Fruit fly (Drosophila melanogaster) whole organism, embryonic: ENCODE measurements around the gene CG10508.

Source experiments
- CG10267 ChIP-seq: fragments of 200-800 bp; sonication (Bioruptor generic); optimal IDR thresholded peaks from 2 replicates; lab custom pipeline; 2018; ENCODE audit warnings: missing biosample characterization, mild to moderate bottlenecking, missing genetic modification characterization, moderate library complexity
- CG10274 ChIP-seq: fragments of 200-800 bp; sonication (Bioruptor generic); optimal IDR thresholded peaks from 3 replicates; lab custom pipeline; 2017; ENCODE audit warnings: missing biosample characterization, mild to moderate bottlenecking, missing genetic modification characterization
- CG11085 ChIP-seq: fragments of 200-800 bp; sonication (Bioruptor generic); IDR thresholded peaks from 2 replicates; pipeline ENCODE4 v1.3.6; 2022; ENCODE audit warnings: missing biosample characterization, missing genetic modification characterization
- CG11504 ChIP-seq: fragments of 200-800 bp; sonication (Bioruptor generic); optimal IDR thresholded peaks from 3 replicates; lab custom pipeline; 2019; ENCODE audit warnings: missing biosample characterization, mild to moderate bottlenecking, missing genetic modification characterization, moderate library complexity
- CG12769 ChIP-seq: fragments of 200-800 bp; sonication (Bioruptor generic); optimal IDR thresholded peaks from 2 replicates; lab custom pipeline; 2019; ENCODE audit warnings: missing biosample characterization, mild to moderate bottlenecking, missing genetic modification characterization, moderate library complexity
- CG13424 ChIP-seq: fragments of 200-800 bp; sonication (Bioruptor generic); optimal IDR thresholded peaks from 2 replicates; lab custom pipeline; 2019; ENCODE audit warnings: missing biosample characterization, mild to moderate bottlenecking, missing genetic modification characterization, moderate library complexity
- CG13624 ChIP-seq: fragments of 200-800 bp; sonication (Bioruptor generic); optimal IDR thresholded peaks from 2 replicates; lab custom pipeline; 2016; ENCODE audit warnings: missing biosample characterization, missing genetic modification characterization
- CG15011 ChIP-seq: fragments of 200-800 bp; sonication (Bioruptor generic); optimal IDR thresholded peaks from 3 replicates; lab custom pipeline; 2018; ENCODE audit warnings: missing biosample characterization, mild to moderate bottlenecking, missing genetic modification characterization
- CG16779 ChIP-seq: fragments of 200-800 bp; sonication (Bioruptor generic); IDR thresholded peaks from 2 replicates; pipeline ENCODE4 v1.3.6; 2022; ENCODE audit warnings: missing biosample characterization, missing genetic modification characterization
- CG16813 ChIP-seq: fragments of 200-800 bp; sonication (Bioruptor generic); IDR thresholded peaks from 3 replicates; pipeline ENCODE4 v1.3.6; 2022; ENCODE audit warnings: missing biosample characterization, missing genetic modification characterization; ENCODE audit not compliant: partially characterized antibody
- CG16863 ChIP-seq: fragments of 200-800 bp; sonication (Bioruptor generic); optimal IDR thresholded peaks from 3 replicates; lab custom pipeline; 2016; ENCODE audit warnings: missing biosample characterization, missing genetic modification characterization
- CG17186 ChIP-seq: fragments of 200-800 bp; sonication (Bioruptor generic); optimal IDR thresholded peaks from 3 replicates; lab custom pipeline; 2017; ENCODE audit warnings: missing biosample characterization, missing genetic modification reagents, missing genetic modification characterization
- CG17568 ChIP-seq: fragments of 200-800 bp; sonication (Bioruptor generic); optimal IDR thresholded peaks from 2 replicates; lab custom pipeline; 2018; ENCODE audit warnings: missing biosample characterization, mild to moderate bottlenecking, missing genetic modification characterization, moderate library complexity
- CG2120 ChIP-seq: fragments of 200-800 bp; sonication (Bioruptor generic); optimal IDR thresholded peaks from 3 replicates; lab custom pipeline; 2016; ENCODE audit warnings: missing biosample characterization, missing genetic modification characterization
- CG30020 ChIP-seq: fragments of 200-800 bp; optimal IDR thresholded peaks from 2 replicates; lab custom pipeline; 2019; ENCODE audit warnings: missing biosample characterization, mild to moderate bottlenecking, missing genetic modification characterization, moderate library complexity
- CG3065 ChIP-seq: fragments of 200-800 bp; sonication (Bioruptor generic); optimal IDR thresholded peaks from 2 replicates; lab custom pipeline; 2016; ENCODE audit warnings: missing biosample characterization, missing genetic modification characterization
- CG34422 ChIP-seq: fragments of 200-800 bp; sonication (Bioruptor generic); IDR thresholded peaks from 3 replicates; pipeline ENCODE4 v1.3.6; 2022; ENCODE audit warnings: missing biosample characterization, missing genetic modification characterization
- CG6175 ChIP-seq: fragments of 200-800 bp; sonication (Bioruptor generic); IDR thresholded peaks from 3 replicates; pipeline ENCODE4 v1.3.6; 2022; ENCODE audit warnings: missing biosample characterization, missing genetic modification characterization
- CG6683 ChIP-seq: fragments of 200-800 bp; sonication (Bioruptor generic); optimal IDR thresholded peaks from 2 replicates; lab custom pipeline; 2017; ENCODE audit warnings: missing biosample characterization, mild to moderate bottlenecking, missing genetic modification characterization, missing genetic modification reagents
- CG7372 ChIP-seq: fragments of 200-800 bp; sonication (Bioruptor generic); IDR thresholded peaks from 2 replicates; pipeline ENCODE4 v1.3.6; 2022; ENCODE audit warnings: missing biosample characterization, missing genetic modification characterization
- CG8290 ChIP-seq, 3 experiments: fragments of 200-800 bp; sonication (Bioruptor generic); optimal IDR thresholded peaks; 2 replicates each; lab custom pipeline; 2016 to 2019; ENCODE audit warnings: missing biosample characterization in 3 of 3, missing genetic modification characterization in 3 of 3, mild to moderate bottlenecking in 2 of 3, moderate library complexity in 1 of 3
- CG9817 ChIP-seq: fragments of 200-800 bp; sonication (Bioruptor generic); optimal IDR thresholded peaks from 2 replicates; lab custom pipeline; 2018; ENCODE audit warnings: missing biosample characterization, mild to moderate bottlenecking, missing genetic modification characterization, moderate library complexity
- CrebB ChIP-seq: fragments of 200-800 bp; sonication (Bioruptor generic); optimal IDR thresholded peaks from 3 replicates; lab custom pipeline; 2018; ENCODE audit warnings: missing biosample characterization, mild to moderate bottlenecking, missing genetic modification characterization
- Drgx ChIP-seq: fragments of 200-800 bp; sonication (Bioruptor generic); IDR thresholded peaks from 2 replicates; pipeline ENCODE4 v1.3.6; 2022; ENCODE audit warnings: missing biosample characterization, missing genetic modification characterization
- Ets97D ChIP-seq: fragments of 200-800 bp; sonication (Bioruptor generic); optimal IDR thresholded peaks from 3 replicates; lab custom pipeline; 2016; ENCODE audit warnings: missing biosample characterization, missing genetic modification characterization
- Fer1 ChIP-seq: fragments of 200-800 bp; sonication (Bioruptor generic); optimal IDR thresholded peaks from 2 replicates; lab custom pipeline; 2017; ENCODE audit warnings: missing biosample characterization, mild to moderate bottlenecking, missing genetic modification characterization
- Fer2 ChIP-seq: fragments of 200-800 bp; sonication (Bioruptor generic); optimal IDR thresholded peaks from 2 replicates; lab custom pipeline; 2018; ENCODE audit warnings: missing biosample characterization, mild to moderate bottlenecking, missing genetic modification characterization, moderate library complexity
- Fer3 ChIP-seq: fragments of 200-800 bp; sonication (Bioruptor generic); optimal IDR thresholded peaks from 2 replicates; lab custom pipeline; 2018; ENCODE audit warnings: missing biosample characterization, mild to moderate bottlenecking, missing genetic modification characterization, moderate library complexity
- HLHmδ ChIP-seq: fragments of 200-800 bp; sonication (Bioruptor generic); optimal IDR thresholded peaks from 2 replicates; lab custom pipeline; 2018; ENCODE audit warnings: missing biosample characterization, mild to moderate bottlenecking, missing genetic modification characterization, moderate library complexity
- Hmr ChIP-seq: fragments of 200-800 bp; sonication (Bioruptor generic); optimal IDR thresholded peaks from 3 replicates; lab custom pipeline; 2017; ENCODE audit warnings: mild to moderate bottlenecking, missing biosample characterization, missing genetic modification reagents, missing genetic modification characterization
- Hr39 ChIP-seq: fragments of >200 bp; optimal IDR thresholded peaks from 2 replicates; lab custom pipeline; 2017
- NC2β ChIP-seq: fragments of 200-800 bp; sonication (Bioruptor generic); optimal IDR thresholded peaks from 2 replicates; lab custom pipeline; 2016; ENCODE audit warnings: missing biosample characterization, missing genetic modification characterization
- Neu2 ChIP-seq: fragments of 200-800 bp; sonication (Bioruptor generic); optimal IDR thresholded peaks from 3 replicates; lab custom pipeline; 2016; ENCODE audit warnings: missing biosample characterization, missing genetic modification characterization, borderline replicate concordance
- Opbp ChIP-seq: fragments of 200-800 bp; sonication (Bioruptor generic); IDR thresholded peaks from 3 replicates; pipeline ENCODE4 v1.3.6; 2022; ENCODE audit warnings: missing biosample characterization, missing genetic modification characterization; ENCODE audit not compliant: partially characterized antibody
- Sry-δ ChIP-seq: fragments of 200-800 bp; sonication (Bioruptor generic); optimal IDR thresholded peaks from 2 replicates; lab custom pipeline; 2016; ENCODE audit warnings: missing biosample characterization, missing genetic modification characterization
- abd-A ChIP-seq: fragments of 200-800 bp; sonication (Bioruptor generic); optimal IDR thresholded peaks from 3 replicates; lab custom pipeline; 2019; ENCODE audit warnings: missing biosample characterization, mild to moderate bottlenecking, missing genetic modification characterization, moderate library complexity
- al ChIP-seq: fragments of 200-800 bp; sonication (Bioruptor generic); IDR thresholded peaks from 2 replicates; pipeline ENCODE4 v1.3.6; 2022; ENCODE audit warnings: missing biosample characterization, missing genetic modification characterization
- ems ChIP-seq: fragments of 200-800 bp; sonication (Bioruptor generic); optimal IDR thresholded peaks from 3 replicates; lab custom pipeline; 2016; ENCODE audit warnings: missing biosample characterization, missing genetic modification characterization
- gfzf ChIP-seq: fragments of 200-800 bp; sonication (Bioruptor generic); optimal IDR thresholded peaks from 2 replicates; lab custom pipeline; 2016; ENCODE audit warnings: missing biosample characterization, mild to moderate bottlenecking, missing genetic modification characterization, moderate library complexity
- hbn ChIP-seq: fragments of 200-800 bp; sonication (Bioruptor generic); IDR thresholded peaks from 2 replicates; pipeline ENCODE4 v1.3.6; 2022; ENCODE audit warnings: missing biosample characterization, missing genetic modification characterization; ENCODE audit not compliant: partially characterized antibody
- lab ChIP-seq: fragments of 200-800 bp; sonication (Bioruptor generic); optimal IDR thresholded peaks from 3 replicates; lab custom pipeline; 2017; ENCODE audit warnings: missing biosample characterization, missing genetic modification characterization, mild to moderate bottlenecking, moderate library complexity, missing genetic modification reagents
- lilli ChIP-seq: fragments of 200-800 bp; sonication (Bioruptor generic); optimal IDR thresholded peaks from 3 replicates; lab custom pipeline; 2016; ENCODE audit warnings: missing biosample characterization, missing genetic modification characterization
- nau ChIP-seq: fragments of 200-800 bp; sonication (Bioruptor generic); optimal IDR thresholded peaks from 3 replicates; lab custom pipeline; 2017; ENCODE audit warnings: missing biosample characterization, mild to moderate bottlenecking, missing genetic modification characterization, missing genetic modification reagents
- nerfin-2 ChIP-seq: fragments of 200-800 bp; sonication (Bioruptor generic); IDR thresholded peaks from 2 replicates; pipeline ENCODE4 v1.3.6; 2022; ENCODE audit warnings: missing biosample characterization, missing genetic modification characterization; ENCODE audit not compliant: partially characterized antibody
- salm ChIP-seq: fragments of 200-800 bp; sonication (Bioruptor generic); optimal IDR thresholded peaks from 2 replicates; lab custom pipeline; 2018; ENCODE audit warnings: missing biosample characterization, mild to moderate bottlenecking, missing genetic modification characterization
- sens ChIP-seq: fragments of 200-800 bp; sonication (Bioruptor generic); peaks from one replicate; lab custom pipeline; 2016; ENCODE audit warnings: missing biosample characterization, missing genetic modification characterization
- tna ChIP-seq: fragments of 200-800 bp; sonication (Bioruptor generic); IDR thresholded peaks from 2 replicates; pipeline ENCODE4 v1.3.6; 2022; ENCODE audit warnings: missing biosample characterization, missing genetic modification characterization; ENCODE audit not compliant: partially characterized antibody
- toy ChIP-seq: fragments of 200-800 bp; sonication (Bioruptor generic); IDR thresholded peaks from 2 replicates; pipeline ENCODE4 v1.3.6; 2022; ENCODE audit warnings: missing biosample characterization, missing genetic modification characterization
- unpg ChIP-seq: fragments of 200-800 bp; sonication (Bioruptor generic); optimal IDR thresholded peaks from 3 replicates; lab custom pipeline; 2018; ENCODE audit warnings: missing biosample characterization, mild to moderate bottlenecking, missing genetic modification characterization, moderate library complexity
- wek ChIP-seq: fragments of 200-800 bp; sonication (Bioruptor generic); optimal IDR thresholded peaks from 3 replicates; lab custom pipeline; 2018; ENCODE audit warnings: missing biosample characterization, mild to moderate bottlenecking, missing genetic modification characterization, moderate library complexity

The CG10508 gene

dm6 chr3L:21241447-21241983, 31.5 kb downstream of the CG10508 start (continued):
- TF ChIP-seq unpg (GFP tag; lab: Kevin White, UChicago) (peak; percentile 9), Drgx (GFP tag; lab: Robert Waterston, UW) (no peak), Hmr (GFP tag; lab: Kevin White, UChicago) (peak; percentile 13), hbn (GFP tag; lab: Robert Waterston, UW) (no peak), toy (GFP tag; lab: Robert Waterston, UW) (no peak), CG9817 (tag; lab: Kevin White, UChicago) (peak; percentile 4), CG34422 (GFP tag; lab: Robert Waterston, UW) (no peak), abd-A (tag; lab: Kevin White, UChicago) (no peak), CG30020 (tag; lab: Kevin White, UChicago) (no peak), CG16779 (no peak), CG12769 (tag; lab: Kevin White, UChicago) (peak; percentile 47), HLHmδ (GFP tag; lab: Kevin White, UChicago) (no peak), Hr39 (lab: Kevin White, UChicago) (no peak), CG2120 (GFP tag; lab: Kevin White, UChicago) (peak; percentile 20), sens (no peak), CG10274 (peak; percentile 20), CG3065 (GFP tag; lab: Kevin White, UChicago) (no peak), CG11085 (GFP tag; lab: Robert Waterston, UW) (no peak), CG6683 (GFP tag; lab: Kevin White, UChicago) (no peak), CrebB (tag; lab: Kevin White, UChicago) (no peak), nau (GFP tag; lab: Kevin White, UChicago) (no peak), CG17186 (GFP tag; lab: Kevin White, UChicago) (no peak), Fer1 (peak; percentile 25), Fer3 (tag; lab: Kevin White, UChicago) (peak; percentile 4), Neu2 (GFP tag; lab: Kevin White, UChicago) (no peak), gfzf (GFP tag; lab: Kevin White, UChicago) (no peak), CG16863 (GFP tag; lab: Kevin White, UChicago) (no peak), CG13424 (tag; lab: Kevin White, UChicago) (peak; percentile 29), lilli (GFP tag; lab: Kevin White, UChicago) (peak; percentile 11), CG11504 (tag; lab: Kevin White, UChicago) (peak; percentile 19), al (GFP tag; lab: Robert Waterston, UW) (peak; percentile 37; the same call in 1 of the 2 replicates), NC2β (no peak), CG8290 (GFP tag; optimal IDR thresholded peaks at IDR 0.05; lab: Kevin White, UChicago) (no peak), CG8290 (tag; optimal IDR thresholded peaks at IDR 0.05; lab: Kevin White, UChicago) (peak in 1 of 2 experiments; percentile 22), lab (peak; percentile 13), Sry-δ (no peak), CG6175 (GFP tag; lab: Robert Waterston, UW) (no peak), CG17568 (no peak), ems (no peak), wek (GFP tag; lab: Kevin White, UChicago) (no peak), CG13624 (GFP tag; lab: Kevin White, UChicago) (peak; percentile 18)

- TF ChIP-seq abd-A (tag; lab: Kevin White, UChicago) (no peak), tna (GFP tag; lab: Robert Waterston, UW) (peak; percentile 55; the same call in 1 of the 2 replicates), salm (tag; lab: Kevin White, UChicago) (no peak), Opbp (0 out of 3 replicates have a peak, but pooled peaks have one; percentile 25), CG10267 (no peak), CG34422 (GFP tag; lab: Robert Waterston, UW) (no peak), CG7372 (GFP tag; lab: Robert Waterston, UW) (no peak), Fer2 (tag; lab: Kevin White, UChicago) (no peak), CG15011 (GFP tag; lab: Kevin White, UChicago) (no peak), Ets97D (no peak), Fer1 (no peak), nerfin-2 (GFP tag; lab: Robert Waterston, UW) (peak; percentile 33; the same call in 1 of the 2 replicates), CG16813 (no peak)
These were observed 32.9 kb downstream of the CG10508 start for dm6 chr3L:21242958-21243357.
